Fruit fly (Drosophila melanogaster) S2 (cell line): ENCODE measurements around the gene Mnn1.

Experiments used
- CG8478 ChIP-seq: fragments of >200 bp; optimal IDR thresholded peaks from 2 replicates; lab custom pipeline; 2018
- CTCF ChIP-seq, 2 experiments: fragments of >200 bp; optimal IDR thresholded peaks; 2 replicates each; lab custom pipeline; 2018

Mnn1 gene

DNA sequence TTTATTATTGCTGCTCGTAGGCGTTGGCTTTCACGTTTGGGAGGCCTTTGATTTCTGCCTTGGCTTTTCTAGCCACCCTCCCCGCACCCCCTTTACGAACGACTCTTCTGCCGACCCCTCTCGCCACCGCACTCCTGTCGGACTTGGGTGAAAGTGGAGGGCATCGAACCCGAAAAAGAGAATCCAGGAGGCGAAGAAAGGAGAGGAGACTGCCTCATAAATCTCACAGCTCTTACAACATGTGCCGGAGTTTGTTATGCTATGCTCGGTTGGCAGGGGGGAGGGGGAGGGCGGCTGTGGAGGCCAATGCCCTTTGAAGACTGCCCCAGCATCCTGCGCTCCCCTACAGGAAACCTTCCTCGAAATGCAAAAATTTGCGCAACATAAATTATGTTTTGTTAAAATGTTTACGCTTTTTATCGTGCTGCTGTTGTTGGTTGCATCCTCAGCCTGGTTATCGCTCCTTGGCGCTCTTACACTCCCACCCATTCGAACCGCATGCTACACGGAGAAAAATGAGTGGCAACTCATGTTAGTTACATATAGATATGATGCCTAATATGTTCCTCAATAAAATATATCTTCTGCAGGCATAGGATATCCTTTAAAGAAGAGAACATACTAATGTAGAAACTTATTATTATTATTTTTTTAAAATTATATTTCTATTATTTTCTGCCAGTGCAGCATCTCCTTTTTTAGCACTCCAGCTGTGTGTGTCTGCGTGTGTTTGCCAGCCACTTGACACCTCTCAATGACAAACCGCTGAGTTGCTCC lies 48.3 kb downstream of the Mnn1 start:
- no peak for TF ChIP-seq CG8478
- no peak for TF ChIP-seq CTCF (optimal IDR thresholded peaks at IDR 0.05; lab: Kevin White, UChicago)

DNA sequence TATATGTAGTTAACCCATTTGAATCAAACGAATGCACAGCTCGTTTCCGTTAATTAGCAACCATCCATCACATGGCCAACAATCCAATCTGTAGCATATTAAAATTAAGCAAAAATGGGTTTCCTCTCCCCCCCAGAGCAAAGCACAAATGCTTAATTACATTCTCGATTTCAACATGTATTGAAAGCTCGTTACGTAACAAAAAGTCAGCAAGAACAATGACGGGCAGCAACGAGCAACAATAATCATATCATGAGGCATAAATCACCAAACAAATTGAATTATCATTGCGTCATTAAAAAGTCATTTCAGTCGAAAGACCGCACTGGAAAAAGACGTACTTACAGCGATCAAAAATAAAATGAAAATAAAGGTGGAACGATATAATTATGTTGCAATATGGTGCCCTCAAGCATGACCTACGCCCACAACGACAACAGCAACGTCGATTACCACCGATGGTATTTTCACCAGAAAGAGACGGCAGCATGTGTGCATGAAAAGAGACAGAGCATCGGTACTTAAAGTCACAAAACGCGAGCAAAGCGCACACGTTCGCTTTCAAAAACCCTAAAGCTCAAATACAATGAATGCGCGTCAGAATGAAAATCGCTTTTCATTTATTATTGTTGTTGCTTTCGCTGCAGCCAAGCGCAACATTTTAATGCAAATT lies 50.3 kb downstream of the Mnn1 start:
- TF ChIP-seq CTCF (optimal IDR thresholded peaks at IDR 0.05; lab: Kevin White, UChicago) (no peak), CG8478 (no peak)

DNA sequence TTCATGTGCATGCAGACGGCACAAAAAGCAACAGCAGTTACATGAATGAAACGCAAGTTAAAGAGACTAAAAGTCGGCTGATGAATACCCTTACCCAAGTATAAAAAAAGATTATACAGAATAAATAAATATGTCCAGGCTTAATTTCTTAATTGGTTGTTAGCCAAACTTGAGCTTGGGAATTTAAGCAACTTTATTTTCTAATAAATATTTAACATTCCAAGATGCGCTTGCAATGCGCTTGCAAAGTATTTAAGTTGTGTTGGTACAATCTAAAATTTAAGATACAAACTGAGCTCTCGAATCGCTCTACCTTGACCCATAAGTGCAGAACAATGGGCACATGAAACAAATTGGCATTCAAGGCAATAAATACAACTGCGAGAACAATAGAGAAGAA lies 51.8 kb downstream of the Mnn1 start:
- TF ChIP-seq CG8478 (no peak), CTCF (optimal IDR thresholded peaks at IDR 0.05; lab: Kevin White, UChicago) (no peak)

DNA sequence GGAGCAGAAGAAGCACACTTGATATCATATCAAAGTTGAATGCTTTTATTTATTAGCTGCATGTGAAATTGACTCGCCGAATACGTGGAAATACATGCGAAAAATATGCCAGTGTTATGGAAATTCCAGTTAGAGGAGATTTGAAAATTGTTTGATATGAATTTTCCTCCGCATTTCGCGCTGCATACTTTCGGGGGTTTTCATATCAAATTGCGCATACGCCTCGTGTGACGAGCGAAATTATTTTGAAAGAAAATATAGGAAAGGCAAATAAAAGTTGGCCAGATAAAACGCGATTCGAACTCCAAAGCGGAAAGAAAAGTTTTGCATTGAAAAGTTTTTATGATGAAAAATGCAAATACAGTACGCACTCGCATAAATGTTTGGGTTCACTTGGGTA lies 54.2 kb downstream of the Mnn1 start:
- TF ChIP-seq CG8478: no peak
- no peak for TF ChIP-seq CTCF (optimal IDR thresholded peaks at IDR 0.05; lab: Kevin White, UChicago)
